Worm (Caenorhabditis elegans): ENCODE data around the gene F36A4.3.

Gene F36A4.3

ce11 chrIV:4269308-4269707 lies at the start of gene F36A4.3:
TSS of gene F36A4.3 (plus strand) at chrIV:4269608.
- TF ChIP-seq unc-62 (GFP tag; optimal IDR thresholded peaks at IDR 0.05): no peak

- no peak for TF ChIP-seq unc-62 (GFP tag; optimal IDR thresholded peaks at IDR 0.05)
Observed at ce11 chrIV:4219983-4220382, 49.4 kb upstream of the F36A4.3 start, which contains the start of gene F30B5.11. TSS of gene F30B5.11 (minus strand) at chrIV:4220083.

ce11 chrIV:4225851-4226250 lies 43.6 kb upstream of the F36A4.3 start, which contains the start of gene srbc-71:
TSS of gene srbc-71 (minus strand) at chrIV:4225951.
- TF ChIP-seq unc-62 (GFP tag; optimal IDR thresholded peaks at IDR 0.05): no peak

- no peak for TF ChIP-seq unc-62 (GFP tag; optimal IDR thresholded peaks at IDR 0.05)
Observed at ce11 chrIV:4227917-4228316, 41.5 kb upstream of the F36A4.3 start, which contains the start of gene srbc-70. TSS of gene srbc-70 (minus strand) at chrIV:4228017.

- TF ChIP-seq unc-62 (GFP tag; optimal IDR thresholded peaks at IDR 0.05): no peak
Observed at ce11 chrIV:4235315-4236024, 33.9 kb upstream of the F36A4.3 start, which contains the start of the genes zipt-2.2 and dpy-13. TSS of gene zipt-2.2 (minus strand) at chrIV:4235365. TSS of gene dpy-13 (plus strand) at chrIV:4235614.

- TF ChIP-seq unc-62 (GFP tag; optimal IDR thresholded peaks at IDR 0.05): no peak
Observed at ce11 chrIV:4236025-4236407, 33.4 kb upstream of the F36A4.3 start.

- TF ChIP-seq unc-62 (GFP tag; optimal IDR thresholded peaks at IDR 0.05): no peak
Observed at ce11 chrIV:4236671-4237070, 32.7 kb upstream of the F36A4.3 start.

- no peak for TF ChIP-seq unc-62 (GFP tag; optimal IDR thresholded peaks at IDR 0.05)
Observed at ce11 chrIV:4243830-4244406, 25.5 kb upstream of the F36A4.3 start.

- no peak for TF ChIP-seq unc-62 (GFP tag; optimal IDR thresholded peaks at IDR 0.05)
Observed at ce11 chrIV:4244510-4244909, 24.9 kb upstream of the F36A4.3 start, which contains the start of gene col-34. TSS of gene col-34 (minus strand) at chrIV:4244610.

- TF ChIP-seq unc-62 (GFP tag; optimal IDR thresholded peaks at IDR 0.05): no peak
Observed at ce11 chrIV:4246493-4246892, 22.9 kb upstream of the F36A4.3 start, which contains the start of gene ttr-20. TSS of gene ttr-20 (plus strand) at chrIV:4246793.

ce11 chrIV:4247334-4247733 lies 22.1 kb upstream of the F36A4.3 start:
- no peak for TF ChIP-seq unc-62 (GFP tag; optimal IDR thresholded peaks at IDR 0.05)

- no peak for TF ChIP-seq unc-62 (GFP tag; optimal IDR thresholded peaks at IDR 0.05)
Observed at ce11 chrIV:4247770-4248169, 21.6 kb upstream of the F36A4.3 start, which contains the start of gene ama-1. TSS of gene ama-1 (plus strand) at chrIV:4248070.

- TF ChIP-seq unc-62 (GFP tag; optimal IDR thresholded peaks at IDR 0.05): no peak
Observed at ce11 chrIV:4254989-4255582, 14.3 kb upstream of the F36A4.3 start.

- no peak for TF ChIP-seq unc-62 (GFP tag; optimal IDR thresholded peaks at IDR 0.05)
Observed at ce11 chrIV:4259433-4259832, 10.0 kb upstream of the F36A4.3 start.

- no peak for TF ChIP-seq unc-62 (GFP tag; optimal IDR thresholded peaks at IDR 0.05)
Observed at ce11 chrIV:4262993-4263392, 6.4 kb upstream of the F36A4.3 start, which contains the start of gene col-33. TSS of gene col-33 (plus strand) at chrIV:4263293.

ce11 chrIV:4264649-4265048 lies 4.8 kb upstream of the F36A4.3 start:
- no peak for TF ChIP-seq unc-62 (GFP tag; optimal IDR thresholded peaks at IDR 0.05)

All from whole organism, dauer.